Worm (Caenorhabditis elegans): ENCODE results near the gene mpz-4.
A peak's percentile ranks its signal among the peaks of the same experiment; 100 is the strongest.

Gene mpz-4

DNA sequence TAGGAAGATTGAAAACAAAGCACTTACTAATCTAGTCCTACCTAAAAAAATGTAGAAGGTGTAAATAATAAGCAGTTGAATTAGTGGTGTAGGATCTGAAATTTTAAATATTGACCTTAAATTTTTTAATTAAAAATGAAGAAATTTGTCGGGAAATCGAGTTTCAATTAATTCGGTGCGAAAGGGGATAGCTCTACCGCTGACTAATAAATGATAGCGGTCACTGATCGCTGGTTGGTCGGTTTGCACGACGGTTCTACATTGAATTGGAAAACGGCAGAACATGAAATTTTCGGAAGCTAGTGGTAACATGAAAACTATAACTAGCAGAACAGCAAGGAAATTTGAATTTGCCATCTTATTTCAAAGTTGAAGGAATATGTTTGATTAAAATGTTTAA is 47.0 kb downstream of the mpz-4 start, which contains the start of gene set-15:
Gene set-15, minus strand, starts transcription at position 101 of the 400 bp plus-strand sequence.
- TF ChIP-seq nhr-11 (tag; optimal IDR thresholded peaks at IDR 0.05) (no peak), egl-5 (tag; optimal IDR thresholded peaks at IDR 0.05) (no peak), sea-2 (GFP tag; optimal IDR thresholded peaks at IDR 0.05) (no peak), ceh-16 (tag; optimal IDR thresholded peaks at IDR 0.05) (no peak), fkh-10 (GFP tag; optimal IDR thresholded peaks at IDR 0.05) (no peak), fkh-2 (tag; optimal IDR thresholded peaks at IDR 0.05) (no peak)

DNA sequence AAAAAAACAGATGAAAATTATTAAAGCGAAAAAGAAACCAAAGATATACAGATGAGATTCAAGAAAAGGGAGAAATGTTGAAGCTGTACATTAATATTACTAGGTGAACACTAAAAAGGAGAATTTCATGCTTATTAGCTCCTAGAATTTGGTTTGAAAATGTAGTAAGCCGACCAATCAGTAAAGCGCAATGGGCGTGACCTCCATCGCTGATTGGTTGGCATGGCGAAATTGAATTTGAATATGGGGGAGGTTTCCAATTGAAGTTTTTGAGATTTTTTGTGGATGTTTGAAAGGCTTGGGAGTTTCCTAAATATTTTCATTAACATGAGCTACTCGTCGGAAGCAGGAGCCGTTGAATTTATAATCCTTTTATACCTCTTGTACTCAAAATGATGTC is 50.6 kb downstream of the mpz-4 start:
- TF ChIP-seq nfya-1 (tag; optimal IDR thresholded peaks at IDR 0.05; ENCODE audit: insufficient read depth) (peak; percentile 94), ceh-16 (tag; optimal IDR thresholded peaks at IDR 0.05) (no peak)

DNA sequence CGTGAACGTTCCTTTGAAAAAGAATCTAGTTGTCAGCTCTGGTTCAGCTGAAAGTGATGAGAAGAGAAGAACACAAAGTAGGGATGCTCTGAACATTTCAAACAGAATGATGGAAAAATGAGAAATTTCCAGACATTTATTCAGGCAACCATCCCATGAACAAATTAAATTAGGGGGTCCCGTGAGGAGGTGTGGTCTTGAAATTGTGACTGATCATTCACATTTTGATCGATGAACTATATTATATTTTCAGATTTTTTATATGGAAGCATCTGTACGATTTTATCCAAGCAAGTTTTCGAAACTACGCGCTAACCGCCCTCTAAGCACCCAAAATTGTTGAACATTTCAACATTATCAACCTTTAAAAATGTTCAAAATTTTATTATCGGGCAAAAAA is 51.1 kb downstream of the mpz-4 start, which contains the start of gene R11E3.19:
Gene R11E3.19, minus strand, starts transcription at position 101 of the 400 bp plus-strand sequence.
- TF ChIP-seq fkh-2 (tag; optimal IDR thresholded peaks at IDR 0.05) (no peak), nhr-237 (tag; optimal IDR thresholded peaks at IDR 0.05) (no peak), nhr-11 (tag; optimal IDR thresholded peaks at IDR 0.05) (no peak), jun-1 (tag; optimal IDR thresholded peaks at IDR 0.05) (no peak), sea-2 (GFP tag; optimal IDR thresholded peaks at IDR 0.05) (no peak), egl-5 (tag; optimal IDR thresholded peaks at IDR 0.05) (no peak), hmg-11 (tag; optimal IDR thresholded peaks at IDR 0.05) (no peak), aly-2 (tag; optimal IDR thresholded peaks at IDR 0.05) (no peak), lin-15B (tag; optimal IDR thresholded peaks at IDR 0.05) (no peak), fkh-10 (GFP tag; optimal IDR thresholded peaks at IDR 0.05) (no peak), tbx-2 (tag; optimal IDR thresholded peaks at IDR 0.05) (no peak), nhr-77 (tag; optimal IDR thresholded peaks at IDR 0.05) (no peak), lsy-12 (tag; optimal IDR thresholded peaks at IDR 0.05) (no peak), nhr-43 (tag; optimal IDR thresholded peaks at IDR 0.05; ENCODE audit: poor library complexity, severe bottlenecking) (no peak), unc-62 (GFP tag; optimal IDR thresholded peaks at IDR 0.05) (no peak), lin-39 (tag; optimal IDR thresholded peaks at IDR 0.05) (no peak)

Data from whole organism, L3 larva.